Fruit fly (Drosophila melanogaster) whole organism, adult: Measurements from ENCODE around the gene CG10996.

Experiments used
- CG11617 ChIP-seq: fragments of 200-800 bp; sonication (Bioruptor generic); optimal IDR thresholded peaks from 2 replicates; lab custom pipeline; 2017; ENCODE audit warnings: mild to moderate bottlenecking, missing biosample characterization, missing genetic modification reagents, missing genetic modification characterization
- CG12768 ChIP-seq: fragments of 200-800 bp; sonication (Bioruptor generic); optimal IDR thresholded peaks from 2 replicates; lab custom pipeline; 2017; ENCODE audit warnings: missing biosample characterization, missing genetic modification characterization, mild to moderate bottlenecking, moderate library complexity, missing genetic modification reagents
- CG14711 ChIP-seq: fragments of 200-800 bp; sonication (Bioruptor generic); optimal IDR thresholded peaks from 2 replicates; lab custom pipeline; 2018; ENCODE audit warnings: missing biosample characterization, mild to moderate bottlenecking, missing genetic modification characterization, moderate library complexity
- CG1620 ChIP-seq: fragments of 200-800 bp; sonication (Bioruptor generic); optimal IDR thresholded peaks from 2 replicates; lab custom pipeline; 2016; ENCODE audit warnings: missing biosample characterization, missing genetic modification characterization
- CG33017 ChIP-seq: fragments of 200-800 bp; sonication (Bioruptor generic); optimal IDR thresholded peaks from 2 replicates; lab custom pipeline; 2018; ENCODE audit warnings: missing biosample characterization, mild to moderate bottlenecking, missing genetic modification characterization, moderate library complexity
- CG5204 ChIP-seq: fragments of 200-800 bp; sonication (Bioruptor generic); optimal IDR thresholded peaks from 2 replicates; lab custom pipeline; 2016; ENCODE audit warnings: missing biosample characterization, missing genetic modification characterization
- CG7045 ChIP-seq: fragments of 200-800 bp; sonication (Bioruptor generic); optimal IDR thresholded peaks from 2 replicates; lab custom pipeline; 2017; ENCODE audit warnings: missing biosample characterization, mild to moderate bottlenecking, missing genetic modification characterization
- CG7101 ChIP-seq: fragments of 200-800 bp; sonication (Bioruptor generic); optimal IDR thresholded peaks from 2 replicates; lab custom pipeline; 2018; ENCODE audit warnings: missing biosample characterization, mild to moderate bottlenecking, missing genetic modification characterization, moderate library complexity
- Clk ChIP-seq: fragments of 200-800 bp; sonication (Bioruptor generic); optimal IDR thresholded peaks from 2 replicates; lab custom pipeline; 2017; ENCODE audit warnings: missing biosample characterization, missing genetic modification characterization
- Crg-1 ChIP-seq: fragments of 200-800 bp; sonication (Bioruptor generic); optimal IDR thresholded peaks from 2 replicates; lab custom pipeline; 2016; ENCODE audit warnings: missing biosample characterization, missing genetic modification characterization
- Hr96 ChIP-seq: fragments of 200-800 bp; sonication (Bioruptor generic); optimal IDR thresholded peaks from 2 replicates; lab custom pipeline; 2016; ENCODE audit warnings: missing biosample characterization, missing genetic modification characterization
- Mnt ChIP-seq: fragments of 200-800 bp; sonication (Bioruptor generic); optimal IDR thresholded peaks from 2 replicates; lab custom pipeline; 2016; ENCODE audit warnings: missing biosample characterization, mild to moderate bottlenecking, missing genetic modification characterization
- bab1 ChIP-seq: fragments of 200-800 bp; sonication (Bioruptor generic); optimal IDR thresholded peaks from 3 replicates; lab custom pipeline; 2019; ENCODE audit warnings: missing biosample characterization, mild to moderate bottlenecking, missing genetic modification characterization, moderate library complexity
- cic ChIP-seq: fragments of 200-800 bp; sonication (Bioruptor generic); optimal IDR thresholded peaks from 2 replicates; lab custom pipeline; 2017; ENCODE audit warnings: missing biosample characterization, mild to moderate bottlenecking, missing genetic modification characterization, moderate library complexity
- cnc ChIP-seq, 2 experiments: fragments of >200 bp; optimal IDR thresholded peaks; 2 replicates each; lab custom pipeline; 2017
- kay ChIP-seq: fragments of 200-800 bp; sonication (Bioruptor generic); peaks from one replicate; lab custom pipeline; 2016; ENCODE audit warnings: missing biosample characterization, missing genetic modification characterization, borderline replicate concordance
- ovo ChIP-seq: fragments of 200-800 bp; sonication (Bioruptor generic); optimal IDR thresholded peaks from 2 replicates; lab custom pipeline; 2016; ENCODE audit warnings: missing biosample characterization, missing genetic modification characterization
- pad ChIP-seq: fragments of 200-800 bp; sonication (Bioruptor generic); optimal IDR thresholded peaks from 3 replicates; lab custom pipeline; 2017; ENCODE audit warnings: missing biosample characterization, missing genetic modification characterization, mild to moderate bottlenecking, moderate library complexity, missing genetic modification reagents
- tj ChIP-seq: fragments of 200-800 bp; sonication (Bioruptor generic); optimal IDR thresholded peaks from 3 replicates; lab custom pipeline; 2017; ENCODE audit warnings: missing biosample characterization, mild to moderate bottlenecking, missing genetic modification characterization, moderate library complexity
- toe ChIP-seq: fragments of 200-800 bp; sonication (Bioruptor generic); optimal IDR thresholded peaks from 2 replicates; lab custom pipeline; 2016; ENCODE audit warnings: missing biosample characterization, missing genetic modification characterization

Gene CG10996

DNA sequence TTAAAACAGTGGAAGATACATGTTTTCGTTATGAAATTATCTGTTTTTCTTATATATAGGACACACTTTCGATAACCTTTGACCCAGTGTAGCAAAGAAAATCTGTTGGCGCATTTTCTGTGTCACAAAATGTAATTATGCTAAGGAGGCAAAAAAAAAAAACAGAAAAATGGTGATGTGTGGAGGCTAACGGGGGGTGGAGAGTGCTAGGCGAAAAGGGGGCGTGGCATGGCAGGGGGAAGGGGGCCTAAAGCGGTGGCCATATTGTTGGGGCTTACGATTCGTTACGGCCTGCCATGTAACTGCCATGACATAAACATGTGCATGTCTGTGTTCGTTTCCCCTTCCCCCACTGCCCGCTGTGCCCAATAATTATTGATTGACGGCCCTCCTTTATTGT, 32.2 kb downstream of the CG10996 start:
- TF ChIP-seq kay (GFP tag; lab: Kevin White, UChicago) = no peak
- no peak for TF ChIP-seq cic (GFP tag; lab: Kevin White, UChicago)
- TF ChIP-seq Crg-1 (GFP tag; lab: Kevin White, UChicago) = no peak
- TF ChIP-seq pad (GFP tag; lab: Kevin White, UChicago) = no peak
- peak; percentile 56 for TF ChIP-seq tj (GFP tag; lab: Kevin White, UChicago)
- TF ChIP-seq CG5204 (GFP tag; lab: Kevin White, UChicago) = no peak
- no peak for TF ChIP-seq CG12768 (GFP tag; lab: Kevin White, UChicago)

dm6 chrX:13764397-13765119, 32.9 kb downstream of the CG10996 start:
- TF ChIP-seq Crg-1 (GFP tag; lab: Kevin White, UChicago) = no peak
- peak; percentile 48 for TF ChIP-seq CG33017
- no peak for TF ChIP-seq CG1620 (GFP tag; lab: Kevin White, UChicago)
- TF ChIP-seq Hr96 (GFP tag; lab: Kevin White, UChicago) = no peak
- TF ChIP-seq CG7101 (tag; lab: Kevin White, UChicago) = peak; percentile 60
- no peak for TF ChIP-seq ovo (GFP tag; lab: Kevin White, UChicago)
- peak; percentile 61 for TF ChIP-seq bab1 (GFP tag; lab: Kevin White, UChicago)
- TF ChIP-seq cic (GFP tag; lab: Kevin White, UChicago) = peak; percentile 35
- TF ChIP-seq CG7045 (GFP tag; lab: Kevin White, UChicago) = no peak
- no peak for TF ChIP-seq pad (GFP tag; lab: Kevin White, UChicago)
- TF ChIP-seq CG5204 (GFP tag; lab: Kevin White, UChicago) = no peak
- peak; percentile 27 for TF ChIP-seq CG11617 (GFP tag; lab: Kevin White, UChicago)
- TF ChIP-seq tj (GFP tag; lab: Kevin White, UChicago) = no peak
- TF ChIP-seq CG12768 (GFP tag; lab: Kevin White, UChicago) = no peak
- peak; percentile 58 for TF ChIP-seq CG14711 (tag; lab: Kevin White, UChicago)
- no peak for TF ChIP-seq toe
- TF ChIP-seq Mnt = peak; percentile 70
- TF ChIP-seq Clk (GFP tag; lab: Kevin White, UChicago) = no peak
- TF ChIP-seq cnc (optimal IDR thresholded peaks at IDR 0.05; lab: Kevin White, UChicago) = no peak
- TF ChIP-seq kay (GFP tag; lab: Kevin White, UChicago) = peak; percentile 81

dm6 chrX:13762372-13762883, 35.0 kb downstream of the CG10996 start, which contains the start of gene rdgB:
TSS of gene rdgB (plus strand) at chrX:13762752.
- TF ChIP-seq CG11617 (GFP tag; lab: Kevin White, UChicago) (peak; percentile 87), toe (peak; percentile 73), tj (GFP tag; lab: Kevin White, UChicago) (peak; percentile 80), Clk (GFP tag; lab: Kevin White, UChicago) (peak; percentile 35), kay (GFP tag; lab: Kevin White, UChicago) (no peak), ovo (GFP tag; lab: Kevin White, UChicago) (peak; percentile 72), Mnt (peak; percentile 69), Crg-1 (GFP tag; lab: Kevin White, UChicago) (peak; percentile 87), CG1620 (GFP tag; lab: Kevin White, UChicago) (peak; percentile 83), CG14711 (tag; lab: Kevin White, UChicago) (peak; percentile 78), CG7101 (tag; lab: Kevin White, UChicago) (peak; percentile 91), Hr96 (GFP tag; lab: Kevin White, UChicago) (peak; percentile 78), pad (GFP tag; lab: Kevin White, UChicago) (peak; percentile 87), cnc (optimal IDR thresholded peaks at IDR 0.05; lab: Kevin White, UChicago) (no peak), bab1 (GFP tag; lab: Kevin White, UChicago) (peak; percentile 75), CG5204 (GFP tag; lab: Kevin White, UChicago) (peak; percentile 82), cic (GFP tag; lab: Kevin White, UChicago) (peak; percentile 56), CG7045 (GFP tag; lab: Kevin White, UChicago) (peak; percentile 83), CG33017 (peak; percentile 63), CG12768 (GFP tag; lab: Kevin White, UChicago) (peak; percentile 82)

- TF ChIP-seq CG1620 (GFP tag; lab: Kevin White, UChicago) (no peak), pad (GFP tag; lab: Kevin White, UChicago) (no peak), CG11617 (GFP tag; lab: Kevin White, UChicago) (no peak), tj (GFP tag; lab: Kevin White, UChicago) (no peak), CG12768 (GFP tag; lab: Kevin White, UChicago) (no peak), kay (GFP tag; lab: Kevin White, UChicago) (no peak), ovo (GFP tag; lab: Kevin White, UChicago) (peak; percentile 44), toe (no peak), CG5204 (GFP tag; lab: Kevin White, UChicago) (no peak)
These were observed 35.6 kb downstream of the CG10996 start for dm6 chrX:13761762-13762371.

dm6 chrX:13758989-13759549, 38.4 kb downstream of the CG10996 start, which contains the start of gene Yp3:
TSS of gene Yp3 (plus strand) at chrX:13759546.
- no peak for TF ChIP-seq ovo (GFP tag; lab: Kevin White, UChicago)
- TF ChIP-seq Mnt = peak; percentile 22
- no peak for TF ChIP-seq Crg-1 (GFP tag; lab: Kevin White, UChicago)
- TF ChIP-seq bab1 (GFP tag; lab: Kevin White, UChicago) = peak; percentile 15
- TF ChIP-seq CG7101 (tag; lab: Kevin White, UChicago) = peak; percentile 81
- TF ChIP-seq cnc (optimal IDR thresholded peaks at IDR 0.05; lab: Kevin White, UChicago) = no peak
- TF ChIP-seq CG7045 (GFP tag; lab: Kevin White, UChicago) = no peak
- TF ChIP-seq kay (GFP tag; lab: Kevin White, UChicago) = peak; percentile 23
- TF ChIP-seq CG33017 = no peak
- peak; percentile 34 for TF ChIP-seq cic (GFP tag; lab: Kevin White, UChicago)
- TF ChIP-seq pad (GFP tag; lab: Kevin White, UChicago) = peak; percentile 59
- no peak for TF ChIP-seq CG1620 (GFP tag; lab: Kevin White, UChicago)
- TF ChIP-seq tj (GFP tag; lab: Kevin White, UChicago) = peak; percentile 100
- peak; percentile 80 for TF ChIP-seq CG14711 (tag; lab: Kevin White, UChicago)
- peak; percentile 29 for TF ChIP-seq CG11617 (GFP tag; lab: Kevin White, UChicago)
- TF ChIP-seq CG5204 (GFP tag; lab: Kevin White, UChicago) = no peak
- TF ChIP-seq Clk (GFP tag; lab: Kevin White, UChicago) = no peak
